Worm (Caenorhabditis elegans) whole organism, L4/young adult: ENCODE results near the gene scrm-8.
"Not testable (repeated sequence)": the region's sequence is repeated elsewhere in the genome, so short reads cannot be mapped to it uniquely, and the experiment has no call there.

Source experiments
- W03F9.2 ChIP-seq: fragments of 150-350 bp; optimal IDR thresholded peaks from 2 replicates; lab custom pipeline; 2014; ENCODE audit warnings: missing biosample characterization, missing genetic modification characterization
- dao-5 ChIP-seq: sonication (generic microtip); optimal IDR thresholded peaks from 2 replicates; lab custom pipeline; 2016; ENCODE audit warnings: missing genotype, missing genetic modification characterization, moderate library complexity, missing compliant biosample characterization
- him-1 ChIP-seq: sonication (generic microtip); optimal IDR thresholded peaks from 2 replicates; lab custom pipeline; 2016; ENCODE audit warnings: missing genotype, missing genetic modification reagents, missing genetic modification characterization, missing compliant biosample characterization

scrm-8 gene

DNA sequence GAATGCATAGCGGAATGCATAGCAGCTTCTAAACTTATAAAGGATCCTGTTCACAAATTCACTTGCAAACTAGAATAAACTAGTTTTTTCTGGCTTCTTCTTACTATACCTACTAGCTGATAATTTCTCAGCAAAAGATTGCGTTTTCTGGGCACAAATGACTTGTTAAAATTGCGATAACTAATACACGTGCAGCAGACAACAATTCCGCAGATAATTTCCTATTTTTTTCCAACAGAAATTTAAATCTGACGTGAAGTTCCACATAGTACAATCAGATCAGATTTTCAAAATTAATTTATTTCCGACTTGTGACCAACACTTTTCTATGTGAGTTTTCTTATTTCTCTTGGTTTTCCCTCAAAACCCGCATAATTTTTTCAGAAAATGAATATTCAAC lies at the start of gene scrm-8:
scrm-8 (plus strand) TSS at position 301 of the 400 bp plus-strand sequence.
- no peak for TF ChIP-seq him-1 (tag; lab: Kevin White, UChicago)
- no peak for TF ChIP-seq dao-5 (tag; lab: Kevin White, UChicago)
- TF ChIP-seq W03F9.2 (tag; lab: Kevin White, UChicago) = no peak

DNA sequence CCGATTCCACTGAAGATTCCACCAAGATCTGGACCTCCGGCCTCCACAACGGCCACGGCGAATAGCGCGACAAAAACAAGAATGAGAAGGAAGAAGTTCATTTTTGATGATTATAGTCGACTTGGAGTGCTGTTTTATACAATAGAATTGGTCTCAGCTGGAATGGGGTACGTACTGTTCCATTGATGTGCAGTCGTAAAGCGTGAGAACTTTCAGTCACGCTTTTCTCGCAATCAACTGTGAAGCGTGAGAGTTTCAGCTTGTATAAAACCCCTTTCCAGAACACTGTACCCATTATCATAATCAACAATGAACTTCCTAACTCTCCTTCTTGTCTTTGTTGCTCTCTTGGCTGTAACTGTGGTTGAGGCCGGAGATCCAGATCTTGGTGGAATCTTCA lies 48.9 kb upstream of the scrm-8 start, which contains the start of the genes F49F1.4 and F49F1.2:
F49F1.4 (minus strand) TSS at position 101 of the 400 bp plus-strand sequence.
F49F1.2 (plus strand) TSS at position 310 of the 400 bp plus-strand sequence.
- TF ChIP-seq him-1 (tag; lab: Kevin White, UChicago) = no peak

DNA sequence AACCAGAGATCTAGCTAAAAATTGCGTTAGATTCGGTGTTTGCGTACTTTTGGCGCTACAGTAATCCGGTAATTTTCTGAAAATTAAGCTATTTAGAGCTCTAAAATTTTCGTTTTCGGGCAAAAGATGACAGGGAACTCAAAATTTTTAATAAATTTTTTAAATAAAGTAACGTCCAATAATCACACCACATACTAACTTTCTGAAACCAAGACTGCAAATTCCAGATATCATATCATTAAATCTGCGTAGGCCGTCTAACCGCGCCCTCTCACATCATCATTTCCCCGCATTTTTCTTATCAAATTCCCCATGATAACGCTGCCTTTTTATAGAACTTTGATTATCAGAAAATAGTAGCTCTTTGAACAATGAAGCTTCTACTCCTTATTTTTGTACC lies 47.1 kb upstream of the scrm-8 start, which contains the start of gene drd-50:
drd-50 (plus strand) TSS at position 301 of the 400 bp plus-strand sequence.
- no peak for TF ChIP-seq W03F9.2 (tag; lab: Kevin White, UChicago)

DNA sequence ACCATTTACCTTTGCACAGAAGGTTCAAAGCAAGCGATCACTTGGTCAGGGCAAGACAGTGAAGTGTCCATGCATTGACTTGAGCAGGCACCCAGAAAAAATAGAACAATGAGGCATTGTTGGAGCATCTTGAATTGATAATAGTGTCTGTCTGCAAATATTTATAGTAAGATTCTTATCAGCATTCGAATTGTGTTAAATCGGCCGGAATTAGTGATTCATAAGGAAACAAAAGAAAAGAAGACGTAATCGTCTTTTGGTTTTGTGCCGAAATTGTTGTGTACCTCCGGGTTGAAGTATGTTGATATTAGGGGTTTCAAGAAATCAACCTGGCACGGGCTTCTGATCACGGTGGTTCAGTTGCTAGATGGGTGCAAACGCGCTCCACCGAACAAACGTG lies 44.2 kb upstream of the scrm-8 start, which contains the start of gene F49F1.5:
F49F1.5 (minus strand) TSS at position 153 of the 400 bp plus-strand sequence.
- TF ChIP-seq him-1 (tag; lab: Kevin White, UChicago) (no peak), W03F9.2 (tag; lab: Kevin White, UChicago) (no peak), dao-5 (tag; lab: Kevin White, UChicago) (no peak)

DNA sequence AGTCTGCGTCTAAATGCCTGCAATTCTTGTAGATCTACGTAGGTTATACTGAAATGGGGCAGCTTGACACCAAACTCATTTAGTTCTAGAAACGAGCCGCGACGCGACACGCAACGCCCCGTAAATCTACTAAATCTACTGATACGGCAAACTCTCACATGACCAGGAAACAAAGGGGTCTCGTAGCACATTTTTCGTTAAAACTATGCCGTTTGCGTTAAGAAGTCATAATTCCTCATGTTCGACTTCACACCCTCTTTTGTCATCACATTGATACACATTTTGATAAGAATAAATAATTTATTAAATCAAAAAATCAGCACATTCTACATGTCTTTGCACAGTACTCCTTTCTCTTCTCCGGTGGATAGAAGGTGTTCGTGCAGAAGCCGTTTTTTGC lies 43.4 kb upstream of the scrm-8 start:
- TF ChIP-seq dao-5 (tag; lab: Kevin White, UChicago) (no peak), him-1 (tag; lab: Kevin White, UChicago) (no peak), W03F9.2 (tag; lab: Kevin White, UChicago) (no peak)

DNA sequence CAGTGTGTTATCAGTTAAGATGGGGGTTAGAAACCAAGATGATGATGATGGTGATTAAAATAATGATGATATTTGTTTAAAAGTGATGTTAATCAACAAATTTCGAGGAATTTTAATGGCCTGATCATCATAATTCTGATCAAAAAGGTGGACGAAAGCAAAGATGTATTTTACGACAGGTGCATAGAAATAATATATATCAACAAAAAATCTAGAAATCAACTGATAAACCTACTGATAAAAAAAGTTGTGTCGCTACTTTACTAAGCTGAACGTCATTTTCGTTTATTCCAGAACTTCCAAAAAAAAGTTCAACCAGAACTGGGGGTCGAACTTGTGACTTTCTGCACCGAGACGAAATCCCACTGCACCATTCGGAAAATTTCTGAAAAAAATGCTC lies 41.4 kb upstream of the scrm-8 start, which contains the start of gene mul-1:
mul-1 (minus strand) TSS at position 84 of the 400 bp plus-strand sequence.
- no peak for TF ChIP-seq W03F9.2 (tag; lab: Kevin White, UChicago)
- TF ChIP-seq him-1 (tag; lab: Kevin White, UChicago) = no peak
- no peak for TF ChIP-seq dao-5 (tag; lab: Kevin White, UChicago)

DNA sequence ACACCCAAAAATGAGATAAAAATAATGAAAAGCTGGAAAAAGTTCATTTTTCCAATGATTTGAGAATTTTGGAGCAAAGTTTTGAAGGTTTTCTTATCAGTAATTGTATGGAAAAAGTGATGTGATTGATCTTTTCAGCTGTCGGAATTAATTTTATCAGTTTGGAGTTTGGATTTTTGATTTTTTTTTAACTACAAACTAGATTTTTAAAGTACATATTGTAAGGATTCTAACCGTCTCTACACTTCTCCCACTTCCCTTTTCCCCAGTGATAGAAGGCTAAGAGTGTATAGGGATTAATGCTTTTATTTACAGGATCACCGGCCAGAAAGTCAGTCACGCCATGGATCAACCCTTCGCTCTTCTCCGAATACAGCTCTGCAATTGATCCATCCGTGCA lies 38.8 kb upstream of the scrm-8 start, which contains the start of gene F49F1.7:
F49F1.7 (minus strand) TSS at position 101 of the 400 bp plus-strand sequence.
- TF ChIP-seq him-1, dao-5, W03F9.2 (tag; lab: Kevin White, UChicago): not testable (repeated sequence)

DNA sequence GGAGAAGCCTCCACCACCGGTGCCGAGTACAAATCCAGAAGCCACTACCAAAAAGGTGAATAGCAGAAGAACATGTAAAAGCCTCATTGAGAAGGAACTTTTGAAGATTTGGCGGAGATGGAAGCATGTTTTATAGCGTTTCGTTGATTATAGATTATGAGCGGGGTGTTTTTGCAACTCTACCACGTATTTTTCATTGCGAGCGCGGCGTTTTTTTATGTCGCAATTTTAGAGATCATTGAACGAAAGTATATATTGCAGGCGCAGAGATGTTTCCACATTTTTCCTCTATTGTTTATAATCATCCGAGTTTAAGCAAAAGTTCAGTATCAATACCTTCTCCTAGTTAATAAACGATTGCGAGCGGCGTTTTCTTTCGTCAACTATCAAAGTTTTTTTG lies 28.7 kb upstream of the scrm-8 start, which contains the start of gene F49F1.17:
F49F1.17 (minus strand) TSS at position 101 of the 400 bp plus-strand sequence.
- TF ChIP-seq dao-5 (tag; lab: Kevin White, UChicago) = no peak
- TF ChIP-seq him-1 (tag; lab: Kevin White, UChicago) = no peak
- TF ChIP-seq W03F9.2 (tag; lab: Kevin White, UChicago) = no peak

DNA sequence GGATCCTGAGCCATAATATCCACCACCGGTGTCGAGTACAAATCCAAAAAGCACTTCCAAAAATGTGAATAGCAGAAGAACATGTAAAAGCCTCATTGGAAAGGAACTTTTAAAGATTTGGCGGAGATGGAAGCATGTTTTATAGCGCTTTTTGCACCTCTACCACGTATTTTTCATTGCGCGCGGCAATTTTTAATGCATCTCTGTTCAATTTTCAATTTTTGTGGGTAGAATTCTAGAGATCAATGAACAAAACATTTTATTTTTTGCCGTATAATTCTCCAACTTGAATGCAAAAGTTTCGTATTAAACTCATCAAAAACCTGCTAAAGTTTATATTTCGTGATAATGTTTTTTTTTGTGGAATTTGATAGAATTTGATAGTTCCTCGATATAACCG lies 27.0 kb upstream of the scrm-8 start, which contains the start of gene F49F1.9:
F49F1.9 (minus strand) TSS at position 101 of the 400 bp plus-strand sequence.
- TF ChIP-seq W03F9.2 (tag; lab: Kevin White, UChicago) (no peak), dao-5 (tag; lab: Kevin White, UChicago) (no peak), him-1 (tag; lab: Kevin White, UChicago) (no peak)

DNA sequence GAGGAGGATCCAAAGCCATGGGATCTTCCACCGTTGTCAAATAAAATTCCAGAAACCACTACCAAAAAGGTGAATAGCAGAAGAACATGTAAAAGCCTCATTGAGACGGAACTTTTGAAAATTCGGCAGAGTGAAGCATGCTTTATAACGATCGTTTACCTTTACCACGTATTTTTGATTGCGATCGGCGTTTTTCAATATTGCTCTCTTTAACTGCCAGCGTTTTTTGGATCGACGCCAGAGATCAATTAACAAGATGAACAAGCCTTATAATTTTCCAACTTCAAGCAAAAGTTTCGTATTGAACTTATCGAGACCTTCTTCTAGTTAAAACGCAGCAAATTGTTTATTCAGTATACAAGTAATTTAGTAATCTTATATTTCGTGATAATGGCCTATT lies 25.5 kb upstream of the scrm-8 start, which contains the start of gene F49F1.10:
F49F1.10 (minus strand) TSS at position 101 of the 400 bp plus-strand sequence.
- TF ChIP-seq him-1 (tag; lab: Kevin White, UChicago) = no peak
- TF ChIP-seq dao-5 (tag; lab: Kevin White, UChicago) = no peak
- TF ChIP-seq W03F9.2 (tag; lab: Kevin White, UChicago) = no peak

DNA sequence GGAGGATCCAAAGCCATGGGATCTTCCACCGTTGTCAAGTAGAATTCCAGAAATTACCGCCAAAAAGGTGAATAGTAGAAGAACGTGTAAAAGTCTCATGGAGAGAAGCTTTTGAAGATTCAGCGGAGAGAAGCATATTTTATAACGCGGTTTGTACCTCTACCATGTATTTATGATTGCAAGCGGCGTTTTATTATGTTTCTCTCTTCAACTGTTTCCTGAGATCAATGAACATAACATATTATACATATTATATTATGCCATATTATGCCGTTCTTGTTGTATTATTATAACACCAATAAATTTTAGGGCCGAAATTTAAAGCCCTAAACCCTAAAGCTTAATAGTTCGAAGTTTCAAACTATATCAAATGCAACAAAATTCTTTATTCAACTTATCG lies 24.2 kb upstream of the scrm-8 start, which contains the start of gene F49F1.18:
F49F1.18 (minus strand) TSS at position 101 of the 400 bp plus-strand sequence.
- TF ChIP-seq dao-5 (tag; lab: Kevin White, UChicago) = no peak
- TF ChIP-seq W03F9.2 (tag; lab: Kevin White, UChicago) = no peak
- TF ChIP-seq him-1 (tag; lab: Kevin White, UChicago) = no peak

DNA sequence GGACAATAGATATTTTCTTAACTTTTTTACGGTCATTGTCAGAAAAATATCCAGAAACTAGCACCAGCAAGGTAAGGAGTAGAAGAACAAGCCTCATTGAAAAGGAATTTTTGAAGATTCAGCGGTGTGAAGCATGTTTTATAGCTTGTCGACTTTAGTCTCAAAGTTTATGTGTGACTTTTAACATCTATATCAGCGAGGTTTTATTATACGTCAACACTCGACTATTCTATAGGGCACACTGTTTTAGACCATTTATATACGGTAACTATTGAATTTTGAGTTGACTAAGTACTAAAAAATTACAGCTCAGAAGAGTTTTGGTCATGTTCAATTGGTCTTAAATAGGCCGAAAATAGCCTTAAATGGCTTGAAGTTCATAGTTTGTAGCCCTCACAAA lies 23.2 kb upstream of the scrm-8 start, which contains the start of gene F49F1.11:
F49F1.11 (minus strand) TSS at position 101 of the 400 bp plus-strand sequence.
- no peak for TF ChIP-seq him-1 (tag; lab: Kevin White, UChicago)
- TF ChIP-seq W03F9.2 (tag; lab: Kevin White, UChicago) = no peak
- no peak for TF ChIP-seq dao-5 (tag; lab: Kevin White, UChicago)

DNA sequence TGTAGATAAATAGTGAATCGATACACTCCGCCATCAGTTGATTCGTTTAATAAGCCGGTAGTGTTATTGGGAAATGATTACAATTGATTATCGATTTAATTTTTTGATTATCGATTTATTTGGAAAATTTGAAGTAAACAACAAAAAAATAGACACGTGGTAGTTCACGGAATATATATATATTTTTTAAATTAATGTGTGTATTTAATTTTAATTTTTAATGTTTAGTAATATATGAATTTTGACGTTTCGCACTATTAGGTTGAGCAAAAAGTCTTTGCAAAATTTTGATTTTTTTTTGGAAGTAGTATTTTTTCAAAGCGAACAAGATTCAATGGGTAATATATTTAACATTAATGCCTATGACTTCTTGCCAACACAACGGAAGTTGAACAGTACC lies 21.5 kb upstream of the scrm-8 start, which contains the start of gene F49F1.12:
F49F1.12 (minus strand) TSS at position 101 of the 400 bp plus-strand sequence.
- not testable (repeated sequence) for TF ChIP-seq dao-5, W03F9.2, him-1 (tag; lab: Kevin White, UChicago)

DNA sequence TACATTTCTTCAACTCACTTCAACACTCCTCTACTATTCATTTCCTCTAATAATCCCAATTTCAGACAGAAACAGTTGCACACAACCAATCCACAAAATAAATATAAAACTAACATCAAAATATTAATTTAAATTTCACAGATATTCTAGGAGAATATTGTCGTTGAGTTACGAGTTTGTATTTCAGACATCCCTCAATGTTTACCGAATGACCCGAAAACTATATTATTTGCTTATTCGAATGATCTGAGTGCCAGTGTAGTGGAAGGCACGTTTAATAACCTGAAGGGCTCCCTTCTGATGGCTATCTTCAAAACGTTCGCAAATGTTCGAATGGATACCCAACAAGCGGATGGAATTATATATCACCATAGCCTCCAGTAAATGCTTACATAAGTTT lies 19.7 kb upstream of the scrm-8 start, which contains the start of gene R07C12.3:
R07C12.3 (plus strand) TSS at position 301 of the 400 bp plus-strand sequence.
- TF ChIP-seq dao-5 (tag; lab: Kevin White, UChicago) (no peak), W03F9.2 (tag; lab: Kevin White, UChicago) (no peak), him-1 (tag; lab: Kevin White, UChicago) (no peak)
